Worm (Caenorhabditis elegans) whole organism, L4 larva: ENCODE results near the gene T05A7.11.
"Not testable (repeated sequence)": the region's sequence is repeated elsewhere in the genome, so short reads cannot be mapped to it uniquely, and the experiment has no call there.

ENCODE experiments used
- D1046.2 ChIP-seq: fragments of 200-800 bp; sonication (Bioruptor generic); IDR thresholded peaks from 2 replicates; pipeline ENCODE4 v1.3.6; 2022; ENCODE audit warnings: missing genetic modification characterization, missing compliant biosample characterization
- F37D6.2 ChIP-seq: sonication (generic microtip); optimal IDR thresholded peaks from 2 replicates; lab custom pipeline; 2016; ENCODE audit warnings: mild to moderate bottlenecking, missing genetic modification characterization, missing compliant biosample characterization
- F49E8.2 ChIP-seq: sonication (generic microtip); optimal IDR thresholded peaks from 2 replicates; lab custom pipeline; 2016; ENCODE audit warnings: missing compliant biosample characterization, mild to moderate bottlenecking, missing genetic modification characterization, borderline replicate concordance
- T26A8.4 ChIP-seq: fragments of 200-800 bp; sonication (Bioruptor generic); IDR thresholded peaks from 2 replicates; pipeline ENCODE4 v1.3.6; 2022; ENCODE audit warnings: missing genetic modification characterization, missing compliant biosample characterization
- Y48G9A.11 ChIP-seq: fragments of 200-800 bp; sonication (Bioruptor generic); IDR thresholded peaks from 2 replicates; pipeline ENCODE4 v1.3.6; 2022; ENCODE audit warnings: missing genetic modification reagents, missing genetic modification characterization, missing compliant biosample characterization
- Y75B8A.6 ChIP-seq: fragments of 200-800 bp; sonication (Bioruptor generic); IDR thresholded peaks from 2 replicates; pipeline ENCODE4 v1.3.6; 2022; ENCODE audit warnings: missing genetic modification reagents, missing genetic modification characterization, missing compliant biosample characterization
- arid-1 ChIP-seq: fragments of 200-800 bp; sonication (Bioruptor generic); conservative IDR thresholded peaks from 2 replicates; pipeline ENCODE4 v1.3.6; 2022; ENCODE audit warnings: missing genetic modification reagents, missing genetic modification characterization, missing compliant biosample characterization
- ceh-20 ChIP-seq: fragments of 200-800 bp; sonication (Bioruptor generic); IDR thresholded peaks from 2 replicates; pipeline ENCODE4 v1.3.6; 2022; ENCODE audit warnings: missing genetic modification reagents, missing genetic modification characterization, missing compliant biosample characterization
- ceh-28 ChIP-seq: fragments of 150-350 bp; optimal IDR thresholded peaks from 2 replicates; lab custom pipeline; 2014; ENCODE audit warnings: missing biosample characterization, missing genetic modification reagents, missing genetic modification characterization
- ceh-44 ChIP-seq: fragments of 200-800 bp; sonication (Bioruptor generic); IDR thresholded peaks from 2 replicates; pipeline ENCODE4 v1.3.6; 2022; ENCODE audit warnings: missing genetic modification reagents, missing genetic modification characterization, missing compliant biosample characterization
- ctbp-1 ChIP-seq: fragments of 200-800 bp; sonication (Bioruptor generic); IDR thresholded peaks from 2 replicates; pipeline ENCODE4 v1.3.6; 2022; ENCODE audit warnings: missing genetic modification reagents, missing genetic modification characterization, missing compliant biosample characterization
- daf-16 ChIP-seq, 3 experiments: sonication (generic microtip); optimal IDR thresholded peaks; 2 replicates each; lab custom pipeline; 2016 to 2017; ENCODE audit warnings: missing genetic modification characterization in 3 of 3, missing genetic modification reagents in 3 of 3, mild to moderate bottlenecking in 2 of 3, missing compliant biosample characterization in 2 of 3, missing biosample characterization in 1 of 3, moderate library complexity in 1 of 3
- dmd-8 ChIP-seq: fragments of 200-800 bp; sonication (Bioruptor generic); IDR thresholded peaks from 2 replicates; pipeline ENCODE4 v1.3.6; 2022; ENCODE audit warnings: missing genetic modification characterization, missing compliant biosample characterization
- dmd-9 ChIP-seq: fragments of 200-800 bp; sonication (Bioruptor generic); IDR thresholded peaks from 2 replicates; pipeline ENCODE4 v1.3.6; 2022; ENCODE audit warnings: missing genetic modification reagents, missing genetic modification characterization, missing compliant biosample characterization
- dpl-1 ChIP-seq: fragments of 150-350 bp; optimal IDR thresholded peaks from 2 replicates; lab custom pipeline; 2014; ENCODE audit warnings: missing biosample characterization, missing genetic modification reagents, missing genetic modification characterization
- dve-1 ChIP-seq: sonication (generic microtip); optimal IDR thresholded peaks from 2 replicates; lab custom pipeline; 2017; ENCODE audit warnings: antibody characterized with exemption, mild to moderate bottlenecking, missing genetic modification characterization, missing compliant biosample characterization; ENCODE audit not compliant: insufficient read depth
- egl-43 ChIP-seq: fragments of 200-800 bp; sonication (Bioruptor generic); IDR thresholded peaks from 2 replicates; pipeline ENCODE4 v1.3.6; 2022; ENCODE audit warnings: missing genetic modification reagents, missing genetic modification characterization, missing compliant biosample characterization
- hif-1 ChIP-seq, 2 experiments: sonication (generic microtip); optimal IDR thresholded peaks; 2 replicates each; lab custom pipeline; 2016 to 2017; ENCODE audit warnings: missing compliant biosample characterization in 2 of 2, missing genetic modification characterization in 2 of 2, missing genetic modification reagents in 2 of 2, missing genotype in 2 of 2, mild to moderate bottlenecking in 1 of 2
- hlh-11 ChIP-seq: fragments of 200-800 bp; sonication (Bioruptor generic); optimal IDR thresholded peaks from 2 replicates; lab custom pipeline; 2018; ENCODE audit warnings: mild to moderate bottlenecking, missing genetic modification characterization, missing compliant biosample characterization
- hlh-30 ChIP-seq: sonication (generic microtip); optimal IDR thresholded peaks from 2 replicates; lab custom pipeline; 2017; ENCODE audit warnings: antibody characterized with exemption, mild to moderate bottlenecking, missing genetic modification characterization, missing compliant biosample characterization; ENCODE audit not compliant: insufficient read depth
- hmg-1.1 ChIP-seq: fragments of 200-800 bp; sonication (Bioruptor generic); IDR thresholded peaks from 2 replicates; pipeline ENCODE4 v1.3.6; 2022; ENCODE audit warnings: missing genetic modification reagents, missing genetic modification characterization, missing compliant biosample characterization
- lim-7 ChIP-seq: fragments of 200-800 bp; sonication (Bioruptor generic); IDR thresholded peaks from 2 replicates; pipeline ENCODE4 v1.3.6; 2022; ENCODE audit warnings: missing genetic modification characterization, missing compliant biosample characterization
- lin-1 ChIP-seq: fragments of 200-800 bp; sonication (Bioruptor generic); IDR thresholded peaks from 2 replicates; pipeline ENCODE4 v1.3.6; 2022; ENCODE audit warnings: missing genetic modification reagents, missing genetic modification characterization, missing compliant biosample characterization
- lin-13 ChIP-seq: fragments of 150-350 bp; optimal IDR thresholded peaks from 2 replicates; lab custom pipeline; 2014; ENCODE audit warnings: missing biosample characterization, missing genetic modification reagents, missing genetic modification characterization
- lin-15B ChIP-seq: fragments of 150-350 bp; sonication (generic microtip); optimal IDR thresholded peaks from 3 replicates; lab custom pipeline; 2014; ENCODE audit warnings: missing biosample characterization, missing genetic modification characterization
- lin-38 ChIP-seq: fragments of 200-800 bp; sonication (Bioruptor generic); IDR thresholded peaks from 2 replicates; pipeline ENCODE4 v1.3.6; 2022; ENCODE audit warnings: missing genetic modification reagents, missing genetic modification characterization, missing compliant biosample characterization
- lsy-2 ChIP-seq, 2 experiments: fragments of 150-350 bp in 1 of 2; sonication (generic microtip) in 1 of 2; optimal IDR thresholded peaks; 2 replicates each; lab custom pipeline; 2014 to 2017; ENCODE audit warnings: missing biosample characterization in 2 of 2, missing genetic modification characterization in 2 of 2
- mdl-1 ChIP-seq, 2 experiments: fragments of 150-350 bp in 1 of 2; sonication (generic microtip) in 1 of 2; optimal IDR thresholded peaks; 2 replicates each; lab custom pipeline; 2014 to 2017; ENCODE audit warnings: missing biosample characterization in 2 of 2, missing genetic modification characterization in 2 of 2
- mep-1 ChIP-seq: fragments of 150-350 bp; sonication (generic microtip); optimal IDR thresholded peaks from 3 replicates; lab custom pipeline; 2014; ENCODE audit warnings: missing biosample characterization, missing genetic modification characterization
- mes-2 ChIP-seq: sonication (generic microtip); optimal IDR thresholded peaks from 2 replicates; lab custom pipeline; 2016; ENCODE audit warnings: missing genotype, mild to moderate bottlenecking, missing genetic modification characterization, missing compliant biosample characterization; ENCODE audit not compliant: poor library complexity, severe bottlenecking
- nhr-102 ChIP-seq: sonication (generic microtip); optimal IDR thresholded peaks from 2 replicates; lab custom pipeline; 2016; ENCODE audit warnings: mild to moderate bottlenecking, missing genetic modification characterization, moderate library complexity, missing compliant biosample characterization
- nhr-11 ChIP-seq: fragments of 150-350 bp; optimal IDR thresholded peaks from 2 replicates; lab custom pipeline; 2014; ENCODE audit warnings: missing biosample characterization, missing genetic modification characterization
- nhr-28 ChIP-seq: fragments of 150-350 bp; optimal IDR thresholded peaks from 2 replicates; lab custom pipeline; 2014; ENCODE audit warnings: missing biosample characterization, missing genetic modification characterization
- nhr-42 ChIP-seq: fragments of 200-800 bp; sonication (Bioruptor generic); IDR thresholded peaks from 2 replicates; pipeline ENCODE4 v1.3.6; 2022; ENCODE audit warnings: missing genetic modification characterization, missing compliant biosample characterization
- nhr-6 ChIP-seq: fragments of 150-350 bp; optimal IDR thresholded peaks from 2 replicates; lab custom pipeline; 2014; ENCODE audit warnings: missing biosample characterization, missing genetic modification characterization
- nhr-77 ChIP-seq: fragments of 150-350 bp; optimal IDR thresholded peaks from 2 replicates; lab custom pipeline; 2014; ENCODE audit warnings: missing biosample characterization, missing genetic modification characterization
- pha-4 ChIP-seq, 2 experiments: fragments of 150-350 bp in 1 of 2; fragments of 200-800 bp in 1 of 2; sonication (Bioruptor generic) in 1 of 2; IDR thresholded peaks in 1 of 2; optimal IDR thresholded peaks in 1 of 2; 2 replicates each; pipeline versions ENCODE4 v1.3.6 to Lab custom; 2014 to 2022; ENCODE audit warnings: missing genetic modification characterization in 2 of 2, missing genetic modification reagents in 2 of 2, missing biosample characterization in 1 of 2, missing compliant biosample characterization in 1 of 2
- php-3 ChIP-seq: fragments of 200-800 bp; sonication (Bioruptor generic); IDR thresholded peaks from 2 replicates; pipeline ENCODE4 v1.3.6; 2022; ENCODE audit warnings: missing genetic modification reagents, missing genetic modification characterization, missing compliant biosample characterization
- rbr-2 ChIP-seq: sonication (generic microtip); optimal IDR thresholded peaks from 2 replicates; lab custom pipeline; 2016; ENCODE audit warnings: missing genotype, missing genetic modification characterization, missing compliant biosample characterization
- saeg-2 ChIP-seq: fragments of 200-800 bp; sonication (Bioruptor generic); IDR thresholded peaks from 2 replicates; pipeline ENCODE4 v1.3.6; 2022; ENCODE audit warnings: missing genetic modification reagents, missing genetic modification characterization, missing compliant biosample characterization
- set-16 ChIP-seq: fragments of 200-800 bp; sonication (Bioruptor generic); IDR thresholded peaks from 2 replicates; pipeline ENCODE4 v1.3.6; 2022; ENCODE audit warnings: missing genetic modification reagents, missing genetic modification characterization, missing compliant biosample characterization
- snpc-1.2 ChIP-seq: fragments of 200-800 bp; sonication (Bioruptor generic); IDR thresholded peaks from 2 replicates; pipeline ENCODE4 v1.3.6; 2022; ENCODE audit warnings: missing genetic modification reagents, missing genetic modification characterization, missing compliant biosample characterization
- spr-1 ChIP-seq: sonication (generic microtip); optimal IDR thresholded peaks from 2 replicates; lab custom pipeline; 2016; ENCODE audit warnings: mild to moderate bottlenecking, missing genetic modification characterization, missing compliant biosample characterization
- tra-1 ChIP-seq: fragments of 200-800 bp; sonication (Bioruptor generic); IDR thresholded peaks from 2 replicates; pipeline ENCODE4 v1.3.6; 2022; ENCODE audit warnings: missing genetic modification reagents, missing genetic modification characterization, missing compliant biosample characterization
- unc-130 ChIP-seq: sonication (generic microtip); optimal IDR thresholded peaks from 2 replicates; lab custom pipeline; 2016; ENCODE audit warnings: missing genetic modification reagents, missing genetic modification characterization, missing compliant biosample characterization
- vab-7 ChIP-seq: fragments of 200-800 bp; sonication (Bioruptor generic); IDR thresholded peaks from 2 replicates; pipeline ENCODE4 v1.3.6; 2022; ENCODE audit warnings: missing genetic modification reagents, missing genetic modification characterization, missing compliant biosample characterization
- zfp-3 ChIP-seq: fragments of 200-800 bp; sonication (Bioruptor generic); conservative IDR thresholded peaks from 2 replicates; pipeline ENCODE4 v1.3.6; 2022; ENCODE audit warnings: missing genetic modification reagents, missing genetic modification characterization, missing compliant biosample characterization

Gene T05A7.11

DNA sequence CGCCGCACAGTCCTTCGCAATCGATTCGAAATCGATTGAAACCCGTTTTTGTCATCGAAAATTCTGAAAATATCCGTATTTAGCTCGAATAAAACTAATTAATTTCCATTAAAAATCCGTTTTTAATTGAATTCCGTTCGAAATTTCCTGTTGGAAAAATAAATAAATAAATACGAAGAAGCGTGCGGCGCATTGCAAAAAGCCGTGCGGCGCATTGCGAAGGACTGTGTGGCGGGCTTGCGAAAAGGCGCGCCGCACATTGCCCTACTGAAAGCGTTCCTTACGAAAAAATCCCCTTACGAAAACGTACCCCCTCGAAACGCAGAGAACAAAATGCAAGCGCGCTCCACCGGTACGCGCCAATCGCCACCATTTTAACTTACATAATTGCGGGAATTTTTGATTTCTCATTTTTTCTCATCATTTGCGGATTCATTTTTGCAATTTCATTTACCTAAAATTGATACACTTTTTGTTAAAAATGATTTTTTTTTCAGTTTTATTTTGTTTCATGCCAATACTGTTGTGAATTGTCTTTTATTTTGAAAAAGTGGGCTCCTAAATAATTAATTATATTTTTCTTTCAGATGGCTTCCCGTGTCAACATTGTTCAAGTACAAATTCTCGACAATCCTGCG lies 36.3 kb upstream of the T05A7.11 start, which contains the start of gene unc-85:
Gene unc-85, plus strand, starts transcription at position 588 of the 638 bp plus-strand sequence.
- TF ChIP-seq dve-1 (tag; lab: Kevin White, UChicago) (peak; percentile 56), egl-43 (peak; percentile 82), set-16 (GFP tag; lab: Robert Waterston, UW) (peak; percentile 79), php-3 (GFP tag; lab: Robert Waterston, UW) (peak; percentile 23; the same call in 1 of the 2 replicates), rbr-2 (tag; lab: Kevin White, UChicago) (peak; percentile 78), hlh-30 (peak; percentile 44), snpc-1.2 (peak; percentile 89), F37D6.2 (tag; lab: Kevin White, UChicago) (peak; percentile 49), D1046.2 (GFP tag; lab: Robert Waterston, UW) (peak; percentile 96), Y48G9A.11 (GFP tag; lab: Robert Waterston, UW) (peak; percentile 92), dmd-8 (GFP tag; lab: Robert Waterston, UW) (0 out of 2 replicates have a peak, but pooled peaks have one; percentile 44), nhr-11 (peak; percentile 43), mep-1 (tag; lab: Kevin White, UChicago) (peak; percentile 82), pha-4 (GFP tag; IDR thresholded peaks at IDR 0.05; lab: Robert Waterston, UW) (peak; percentile 90), lim-7 (GFP tag; lab: Robert Waterston, UW) (peak; percentile 62; the same call in 1 of the 2 replicates), dmd-9 (GFP tag; lab: Robert Waterston, UW) (peak; percentile 78), Y75B8A.6 (peak; percentile 89), nhr-6 (tag; lab: Kevin White, UChicago) (peak; percentile 33), spr-1 (peak; percentile 70), F49E8.2 (peak; percentile 60), hlh-11 (tag; lab: Kevin White, UChicago) (peak; percentile 72), saeg-2 (peak; percentile 74; the same call in 1 of the 2 replicates), lin-1 (peak; percentile 88), lin-13 (GFP tag; lab: Kevin White, UChicago) (peak; percentile 24), ceh-28 (tag; lab: Kevin White, UChicago) (peak; percentile 2), daf-16 (GFP tag; optimal IDR thresholded peaks at IDR 0.05; lab: Kevin White, UChicago) (peak in 1 of 2 experiments; percentile 41), daf-16 (tag; optimal IDR thresholded peaks at IDR 0.05; lab: Kevin White, UChicago) (peak; percentile 32), ceh-20 (peak; percentile 90), zfp-3 (GFP tag; lab: Robert Waterston, UW) (peak; percentile 85), dpl-1 (GFP tag; lab: Kevin White, UChicago) (peak; percentile 59), hif-1 (tag; optimal IDR thresholded peaks at IDR 0.05; lab: Kevin White, UChicago) (peak in 1 of 2 experiments; percentile 61), mdl-1 (tag; optimal IDR thresholded peaks at IDR 0.05; lab: Kevin White, UChicago) (peak in 1 of 2 experiments; percentile 16), mes-2 (tag; lab: Kevin White, UChicago) (peak; percentile 87), lin-38 (peak; percentile 99), nhr-28 (tag; lab: Kevin White, UChicago) (peak; percentile 15), vab-7 (GFP tag; lab: Robert Waterston, UW) (peak; percentile 94), tra-1 (GFP tag; lab: Robert Waterston, UW) (peak; percentile 91), ceh-44 (GFP tag; lab: Robert Waterston, UW) (peak; percentile 90), nhr-77 (peak; percentile 23), unc-130 (GFP tag; lab: Kevin White, UChicago) (peak; percentile 80), lin-15B (peak; percentile 67), ctbp-1 (GFP tag; lab: Robert Waterston, UW) (peak; percentile 87), arid-1 (GFP tag; lab: Robert Waterston, UW) (peak; percentile 87), nhr-42 (GFP tag; lab: Robert Waterston, UW) (peak; percentile 88), nhr-102 (tag; lab: Kevin White, UChicago) (peak; percentile 81), T26A8.4 (GFP tag; lab: Robert Waterston, UW) (peak; percentile 92), hmg-1.1 (GFP tag; lab: Robert Waterston, UW) (peak; percentile 93), lsy-2 (tag; optimal IDR thresholded peaks at IDR 0.05; lab: Kevin White, UChicago) (peak; percentile 71 to 83)
- TF ChIP-seq pha-4 (tag; optimal IDR thresholded peaks at IDR 0.05; lab: Kevin White, UChicago), result not testable (repeated sequence)
